Fruit fly (Drosophila melanogaster): ENCODE measurements around the gene Cht11.

Cht11 gene

DNA sequence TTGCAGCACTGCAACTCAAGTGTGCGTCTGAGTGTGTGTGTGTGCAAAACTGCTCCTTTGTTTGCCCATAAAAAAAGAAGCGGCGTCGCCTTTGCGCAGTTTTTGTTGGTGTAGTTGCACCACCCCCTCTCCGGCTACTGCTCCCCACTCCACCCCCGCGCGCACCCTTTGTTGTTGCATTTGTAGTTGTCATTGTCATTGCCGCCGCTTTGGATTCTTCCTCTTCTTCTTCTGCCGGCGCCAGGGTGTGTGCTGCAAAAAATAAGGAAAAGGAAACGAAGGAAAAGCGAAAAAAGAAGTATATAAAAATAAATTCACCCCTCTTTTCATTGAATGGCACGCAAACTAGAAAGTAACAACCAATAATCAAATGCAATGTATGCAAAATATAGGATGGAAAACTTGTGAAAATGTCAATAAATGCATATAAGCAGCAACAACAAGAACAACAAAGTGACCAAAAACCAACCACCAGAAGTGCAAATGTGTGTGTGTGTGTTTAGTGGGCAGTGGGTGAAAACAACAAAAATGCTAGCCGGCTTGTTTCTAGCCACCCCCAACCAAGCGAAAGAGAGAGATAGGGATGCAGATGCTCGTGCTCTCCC is 45.3 kb downstream of the Cht11 start:
- no peak for TF ChIP-seq pad (GFP tag; optimal IDR thresholded peaks at IDR 0.05)
- no peak for TF ChIP-seq CG1620 (GFP tag; optimal IDR thresholded peaks at IDR 0.05)
- no peak for TF ChIP-seq CG7045 (GFP tag; optimal IDR thresholded peaks at IDR 0.05)
- TF ChIP-seq Clk (GFP tag; optimal IDR thresholded peaks at IDR 0.05): no peak
- no peak for TF ChIP-seq CG12768 (GFP tag; optimal IDR thresholded peaks at IDR 0.05)
- no peak for TF ChIP-seq cic (GFP tag; optimal IDR thresholded peaks at IDR 0.05)
- TF ChIP-seq CG5204 (GFP tag; optimal IDR thresholded peaks at IDR 0.05): no peak
- no peak for TF ChIP-seq Crg-1 (GFP tag; optimal IDR thresholded peaks at IDR 0.05)
- no peak for TF ChIP-seq kay (GFP tag; ENCODE audit: borderline replicate concordance)
- no peak for TF ChIP-seq cnc (optimal IDR thresholded peaks at IDR 0.05)
- TF ChIP-seq CG33017 (tag; optimal IDR thresholded peaks at IDR 0.05): no peak
- no peak for TF ChIP-seq ovo (GFP tag; optimal IDR thresholded peaks at IDR 0.05)
- no peak for TF ChIP-seq CG11617 (GFP tag; optimal IDR thresholded peaks at IDR 0.05)
- TF ChIP-seq bab1 (GFP tag; optimal IDR thresholded peaks at IDR 0.05): no peak
- TF ChIP-seq CG7101 (tag; optimal IDR thresholded peaks at IDR 0.05): no peak
- no peak for TF ChIP-seq Mnt (GFP tag; optimal IDR thresholded peaks at IDR 0.05)
- TF ChIP-seq CG14711 (tag; optimal IDR thresholded peaks at IDR 0.05): no peak
- TF ChIP-seq toe (GFP tag; optimal IDR thresholded peaks at IDR 0.05): no peak

DNA sequence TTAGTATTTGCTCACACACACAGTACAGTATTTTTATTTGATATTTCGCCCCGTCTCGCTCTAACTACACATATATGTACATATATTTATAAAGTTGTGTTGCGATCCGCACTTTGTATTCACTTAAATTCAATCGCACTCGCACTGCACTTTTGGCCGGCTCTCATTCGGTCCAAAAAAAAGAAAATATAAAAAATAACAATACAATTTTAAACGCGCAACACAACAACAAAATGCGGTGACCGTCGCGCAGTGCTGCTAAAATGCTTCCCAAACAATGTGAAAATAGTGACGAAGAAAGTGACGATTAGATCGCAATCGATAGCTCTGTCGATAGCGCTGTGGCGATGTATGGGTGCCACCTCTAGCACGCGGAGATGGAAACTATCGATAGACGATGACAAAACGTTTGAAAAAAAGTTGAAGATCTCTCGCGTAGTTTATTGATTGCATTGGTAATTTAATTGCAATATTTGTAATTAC is 46.0 kb downstream of the Cht11 start, which contains the start of the genes C3G and pod1:
Gene C3G, minus strand, starts transcription at position 282 of the 483 bp plus-strand sequence.
Gene pod1, plus strand, starts transcription at position 373 of the 483 bp plus-strand sequence.
- TF ChIP-seq kay (GFP tag; ENCODE audit: borderline replicate concordance) (no peak), toe (GFP tag; optimal IDR thresholded peaks at IDR 0.05) (peak; percentile 63), ovo (GFP tag; optimal IDR thresholded peaks at IDR 0.05) (peak; percentile 67), CG5204 (GFP tag; optimal IDR thresholded peaks at IDR 0.05) (peak; percentile 13), CG33017 (tag; optimal IDR thresholded peaks at IDR 0.05) (peak; percentile 9), Hr96 (GFP tag; optimal IDR thresholded peaks at IDR 0.05) (peak; percentile 39), Mnt (GFP tag; optimal IDR thresholded peaks at IDR 0.05) (peak; percentile 71), cnc (optimal IDR thresholded peaks at IDR 0.05) (no peak), CG7101 (tag; optimal IDR thresholded peaks at IDR 0.05) (peak; percentile 30), cic (GFP tag; optimal IDR thresholded peaks at IDR 0.05) (peak; percentile 3), pad (GFP tag; optimal IDR thresholded peaks at IDR 0.05) (no peak), CG1620 (GFP tag; optimal IDR thresholded peaks at IDR 0.05) (peak; percentile 79), CG12768 (GFP tag; optimal IDR thresholded peaks at IDR 0.05) (no peak), tj (GFP tag; optimal IDR thresholded peaks at IDR 0.05) (peak; percentile 24), Clk (GFP tag; optimal IDR thresholded peaks at IDR 0.05) (no peak), CG14711 (tag; optimal IDR thresholded peaks at IDR 0.05) (no peak), Crg-1 (GFP tag; optimal IDR thresholded peaks at IDR 0.05) (peak; percentile 17), CG7045 (GFP tag; optimal IDR thresholded peaks at IDR 0.05) (no peak), CG11617 (GFP tag; optimal IDR thresholded peaks at IDR 0.05) (no peak), bab1 (GFP tag; optimal IDR thresholded peaks at IDR 0.05) (peak; percentile 77)

DNA sequence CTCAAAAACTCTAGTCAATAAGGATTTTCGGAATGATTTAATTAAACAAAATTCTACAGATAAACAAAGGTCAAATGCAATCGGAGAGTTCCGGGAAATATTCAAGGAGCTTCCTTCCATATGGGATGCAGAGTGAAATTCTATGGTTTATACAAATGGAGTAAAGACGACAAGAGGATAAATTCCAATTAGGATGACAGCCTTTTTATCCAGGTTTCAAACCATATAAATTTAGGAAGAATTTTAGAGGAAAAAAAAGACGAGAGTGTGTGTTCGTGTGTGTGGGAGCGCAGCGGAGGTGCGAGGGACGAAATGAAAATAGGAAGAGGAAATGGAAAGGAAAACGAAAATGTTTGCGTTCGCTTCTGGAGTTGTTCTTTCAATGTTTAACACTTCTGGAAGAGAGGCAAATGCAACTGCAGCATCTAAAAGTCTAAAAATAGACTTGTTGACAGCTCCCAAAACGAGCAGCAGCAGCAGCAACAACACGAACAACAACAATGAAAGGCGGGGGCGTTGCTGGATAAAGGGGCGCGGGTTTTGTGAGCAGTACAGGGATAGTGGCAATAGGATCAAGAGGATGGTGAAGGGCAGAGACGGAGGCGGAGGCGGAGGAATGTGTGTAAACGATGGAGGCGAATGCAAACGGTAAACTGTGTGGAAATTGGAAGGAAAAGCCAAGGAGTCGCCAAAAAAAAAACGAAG is 46.8 kb downstream of the Cht11 start:
- TF ChIP-seq CG11617 (GFP tag; optimal IDR thresholded peaks at IDR 0.05) (no peak), CG12768 (GFP tag; optimal IDR thresholded peaks at IDR 0.05) (no peak), CG7101 (tag; optimal IDR thresholded peaks at IDR 0.05) (no peak), Hr96 (GFP tag; optimal IDR thresholded peaks at IDR 0.05) (no peak), Mnt (GFP tag; optimal IDR thresholded peaks at IDR 0.05) (no peak), bab1 (GFP tag; optimal IDR thresholded peaks at IDR 0.05) (no peak), pad (GFP tag; optimal IDR thresholded peaks at IDR 0.05) (no peak), CG14711 (tag; optimal IDR thresholded peaks at IDR 0.05) (no peak), Crg-1 (GFP tag; optimal IDR thresholded peaks at IDR 0.05) (no peak), ovo (GFP tag; optimal IDR thresholded peaks at IDR 0.05) (no peak), Clk (GFP tag; optimal IDR thresholded peaks at IDR 0.05) (no peak), CG5204 (GFP tag; optimal IDR thresholded peaks at IDR 0.05) (no peak), tj (GFP tag; optimal IDR thresholded peaks at IDR 0.05) (no peak), CG1620 (GFP tag; optimal IDR thresholded peaks at IDR 0.05) (no peak)

DNA sequence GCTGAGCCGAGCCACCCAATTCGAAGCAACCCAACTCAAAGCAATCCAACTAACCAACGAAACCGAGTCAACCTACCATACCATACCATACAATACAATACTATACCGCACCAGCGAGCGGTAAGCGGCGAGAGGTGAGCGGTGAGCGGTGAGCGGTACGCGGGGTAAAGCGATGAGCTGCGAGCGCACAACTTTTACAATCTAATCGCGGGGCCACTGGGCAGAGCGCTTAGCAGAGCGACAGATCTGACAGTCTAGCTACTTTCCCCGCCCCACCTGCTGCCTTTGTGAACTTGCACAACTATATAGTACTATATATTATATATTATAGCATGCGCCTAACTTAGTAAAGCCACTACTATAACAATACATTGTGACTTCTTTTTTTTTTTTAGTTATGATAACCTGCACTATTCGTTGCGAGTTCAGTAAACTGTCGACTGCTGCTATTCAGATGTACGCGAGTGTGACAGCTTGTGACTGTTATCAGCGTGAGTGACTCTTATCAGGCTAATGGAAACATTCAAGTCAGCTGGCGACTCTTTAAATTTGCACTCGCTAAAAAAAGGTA is 48.5 kb downstream of the Cht11 start:
- TF ChIP-seq tj (GFP tag; optimal IDR thresholded peaks at IDR 0.05): peak; percentile 37
- peak; percentile 50 for TF ChIP-seq CG14711 (tag; optimal IDR thresholded peaks at IDR 0.05)
- TF ChIP-seq kay (GFP tag; ENCODE audit: borderline replicate concordance): peak; percentile 65
- no peak for TF ChIP-seq Clk (GFP tag; optimal IDR thresholded peaks at IDR 0.05)
- TF ChIP-seq pad (GFP tag; optimal IDR thresholded peaks at IDR 0.05): peak; percentile 69
- no peak for TF ChIP-seq CG5204 (GFP tag; optimal IDR thresholded peaks at IDR 0.05)
- peak; percentile 45 for TF ChIP-seq CG7101 (tag; optimal IDR thresholded peaks at IDR 0.05)
- TF ChIP-seq Mnt (GFP tag; optimal IDR thresholded peaks at IDR 0.05): peak; percentile 59
- TF ChIP-seq cic (GFP tag; optimal IDR thresholded peaks at IDR 0.05): peak; percentile 93
- peak; percentile 66 for TF ChIP-seq CG11617 (GFP tag; optimal IDR thresholded peaks at IDR 0.05)
- TF ChIP-seq cnc (optimal IDR thresholded peaks at IDR 0.05): no peak
- peak; percentile 11 for TF ChIP-seq toe (GFP tag; optimal IDR thresholded peaks at IDR 0.05)
- peak; percentile 62 for TF ChIP-seq Hr96 (GFP tag; optimal IDR thresholded peaks at IDR 0.05)
- TF ChIP-seq Crg-1 (GFP tag; optimal IDR thresholded peaks at IDR 0.05): peak; percentile 10
- peak; percentile 28 for TF ChIP-seq CG33017 (tag; optimal IDR thresholded peaks at IDR 0.05)
- peak; percentile 79 for TF ChIP-seq CG12768 (GFP tag; optimal IDR thresholded peaks at IDR 0.05)
- TF ChIP-seq CG7045 (GFP tag; optimal IDR thresholded peaks at IDR 0.05): no peak
- no peak for TF ChIP-seq CG1620 (GFP tag; optimal IDR thresholded peaks at IDR 0.05)
- no peak for TF ChIP-seq ovo (GFP tag; optimal IDR thresholded peaks at IDR 0.05)
- peak; percentile 47 for TF ChIP-seq bab1 (GFP tag; optimal IDR thresholded peaks at IDR 0.05)

Measured in whole organism, adult.